Fruit fly (Drosophila melanogaster): ENCODE measurements around the gene CG4297.

CG4297 gene

DNA sequence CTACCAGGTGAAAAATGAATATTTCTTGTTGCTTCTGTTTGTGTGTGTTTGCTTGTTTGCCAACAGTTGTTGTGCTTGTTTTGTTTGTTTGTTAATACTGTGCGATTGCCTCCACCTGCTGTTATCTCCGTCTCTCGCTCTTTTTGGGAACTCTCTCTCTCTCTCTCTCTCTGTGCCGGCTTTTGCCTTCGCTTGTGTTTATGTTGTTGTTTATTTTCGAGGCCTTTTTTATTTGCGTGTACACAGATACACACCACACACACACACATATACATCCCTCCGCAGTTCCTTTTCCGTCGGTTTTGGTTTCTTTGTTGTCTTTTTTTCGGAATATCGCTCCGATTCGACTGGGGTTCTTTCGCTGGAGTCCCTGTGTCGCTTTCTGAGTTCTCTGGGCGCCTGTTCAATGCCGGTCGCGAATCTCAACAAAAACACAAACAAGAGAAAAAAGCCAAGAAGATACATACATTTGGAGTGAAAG, 38.6 kb upstream of the CG4297 start (continued):
- TF ChIP-seq spab (GFP tag; optimal IDR thresholded peaks at IDR 0.05) (peak; percentile 92), CG6854 (GFP tag; optimal IDR thresholded peaks at IDR 0.05) (peak; percentile 98), Lpt (GFP tag; optimal IDR thresholded peaks at IDR 0.05) (peak; percentile 64), Blimp-1 (GFP tag; optimal IDR thresholded peaks at IDR 0.05) (peak; percentile 81), cyc (GFP tag; optimal IDR thresholded peaks at IDR 0.05) (peak; percentile 42), Eip93F (GFP tag; optimal IDR thresholded peaks at IDR 0.05) (peak; percentile 78), CG6792 (GFP tag; optimal IDR thresholded peaks at IDR 0.05) (peak; percentile 67), lz (GFP tag; optimal IDR thresholded peaks at IDR 0.05) (peak; percentile 72), svp (GFP tag) (peak; percentile 92), CG15336 (GFP tag; IDR thresholded peaks at IDR 0.05) (peak; percentile 46; the same call in 1 of the 2 replicates), CG16779 (tag; optimal IDR thresholded peaks at IDR 0.05) (peak; percentile 85), vri (GFP tag; optimal IDR thresholded peaks at IDR 0.05) (peak; percentile 84), CG9139 (GFP tag; optimal IDR thresholded peaks at IDR 0.05) (peak; percentile 95)

DNA sequence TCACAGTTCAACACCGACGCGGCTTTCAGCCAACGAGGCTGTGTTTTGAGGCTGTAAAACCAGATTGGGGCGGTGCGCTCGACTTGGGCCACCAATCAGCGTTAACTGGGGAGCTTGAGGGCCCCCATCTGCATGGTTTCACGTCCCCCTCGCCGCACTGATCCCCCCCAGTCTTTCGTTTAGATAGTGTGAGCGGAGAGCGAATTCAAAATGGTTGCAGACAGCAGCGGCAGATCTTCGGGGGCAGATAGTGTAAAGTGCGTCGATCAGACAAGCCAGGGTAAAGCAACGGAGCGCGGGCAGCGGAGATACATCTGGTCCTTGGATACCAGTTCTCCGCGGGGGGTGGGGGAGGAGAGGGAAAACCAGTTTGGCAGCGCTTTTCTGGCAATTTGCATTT, 35.2 kb upstream of the CG4297 start:
- TF ChIP-seq topi (GFP tag; optimal IDR thresholded peaks at IDR 0.05) (no peak), Eip75B (GFP tag; optimal IDR thresholded peaks at IDR 0.05) (no peak), CG8632 (GFP tag; optimal IDR thresholded peaks at IDR 0.05) (no peak), CG7368 (GFP tag; optimal IDR thresholded peaks at IDR 0.05) (no peak), Met (GFP tag; optimal IDR thresholded peaks at IDR 0.05) (no peak), cyc (GFP tag; optimal IDR thresholded peaks at IDR 0.05) (no peak), Eip78C (GFP tag) (no peak), CG3919 (GFP tag; optimal IDR thresholded peaks at IDR 0.05) (no peak), Eip93F (GFP tag; optimal IDR thresholded peaks at IDR 0.05) (no peak), CG9139 (GFP tag; optimal IDR thresholded peaks at IDR 0.05) (no peak), Blimp-1 (GFP tag; optimal IDR thresholded peaks at IDR 0.05) (no peak), Smox (GFP tag; optimal IDR thresholded peaks at IDR 0.05) (no peak), acj6 (GFP tag; optimal IDR thresholded peaks at IDR 0.05) (no peak), CG16779 (tag; optimal IDR thresholded peaks at IDR 0.05) (no peak), Sox102F (GFP tag; optimal IDR thresholded peaks at IDR 0.05) (no peak), net (GFP tag; optimal IDR thresholded peaks at IDR 0.05) (no peak), CG6276 (GFP tag; optimal IDR thresholded peaks at IDR 0.05) (no peak), CG11762 (GFP tag; optimal IDR thresholded peaks at IDR 0.05; ENCODE audit: insufficient read depth) (no peak), CG15336 (GFP tag; IDR thresholded peaks at IDR 0.05) (peak; percentile 15; the same call in 1 of the 2 replicates), dsx (GFP tag; optimal IDR thresholded peaks at IDR 0.05; ENCODE audit: poor library complexity, severe bottlenecking) (no peak), Sox14 (GFP tag; optimal IDR thresholded peaks at IDR 0.05) (no peak), CG11294 (GFP tag; IDR thresholded peaks at IDR 0.05) (no peak), OdsH (GFP tag; optimal IDR thresholded peaks at IDR 0.05) (no peak), Hr39 (GFP tag; optimal IDR thresholded peaks at IDR 0.05) (no peak), spab (GFP tag; optimal IDR thresholded peaks at IDR 0.05) (no peak), lz (GFP tag; optimal IDR thresholded peaks at IDR 0.05) (no peak), CG11902 (GFP tag; optimal IDR thresholded peaks at IDR 0.05) (no peak), CG6163 (GFP tag; IDR thresholded peaks at IDR 0.05) (peak; percentile 37; the same call in 1 of the 3 replicates), Gug (GFP tag; IDR thresholded peaks at IDR 0.05) (no peak), eg (GFP tag; IDR thresholded peaks at IDR 0.05) (0 out of 3 replicates have a peak, but pooled peaks have one; percentile 23), Ets21C (GFP tag; optimal IDR thresholded peaks at IDR 0.05) (no peak), Lpt (GFP tag; optimal IDR thresholded peaks at IDR 0.05) (no peak), CG3032 (tag; optimal IDR thresholded peaks at IDR 0.05) (peak; percentile 8), ss (GFP tag; optimal IDR thresholded peaks at IDR 0.05) (peak; percentile 20 to 41), CG6792 (GFP tag; optimal IDR thresholded peaks at IDR 0.05) (no peak), fkh (GFP tag; optimal IDR thresholded peaks at IDR 0.05) (no peak), CG6854 (GFP tag; optimal IDR thresholded peaks at IDR 0.05) (no peak)

DNA sequence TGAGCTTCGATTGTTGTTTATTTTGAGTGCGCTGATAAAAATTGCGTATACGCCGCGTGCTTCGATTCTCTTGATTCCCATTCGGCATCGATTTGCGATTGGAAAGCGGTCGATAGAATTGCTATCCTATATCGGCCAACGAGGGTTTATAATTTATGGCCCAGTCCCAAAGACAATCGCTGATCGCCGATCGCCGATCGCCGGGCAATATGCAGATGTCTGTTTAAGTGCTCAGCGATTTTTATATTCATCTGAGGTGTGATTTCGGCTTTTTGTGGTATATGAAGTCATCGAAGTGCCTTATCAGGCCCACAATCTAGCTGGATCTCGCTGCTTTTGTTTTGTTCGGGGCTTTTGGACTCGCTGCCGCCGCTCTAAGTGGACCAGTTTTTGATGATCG, 34.4 kb upstream of the CG4297 start:
- TF ChIP-seq net (GFP tag; optimal IDR thresholded peaks at IDR 0.05) (no peak), svp (GFP tag) (peak; percentile 45), Ets21C (GFP tag; optimal IDR thresholded peaks at IDR 0.05) (no peak), Smox (GFP tag; optimal IDR thresholded peaks at IDR 0.05) (no peak)

Measured in whole organism, prepupa.